Worm (Caenorhabditis elegans): ENCODE results near the gene gbh-2.

DNA sequence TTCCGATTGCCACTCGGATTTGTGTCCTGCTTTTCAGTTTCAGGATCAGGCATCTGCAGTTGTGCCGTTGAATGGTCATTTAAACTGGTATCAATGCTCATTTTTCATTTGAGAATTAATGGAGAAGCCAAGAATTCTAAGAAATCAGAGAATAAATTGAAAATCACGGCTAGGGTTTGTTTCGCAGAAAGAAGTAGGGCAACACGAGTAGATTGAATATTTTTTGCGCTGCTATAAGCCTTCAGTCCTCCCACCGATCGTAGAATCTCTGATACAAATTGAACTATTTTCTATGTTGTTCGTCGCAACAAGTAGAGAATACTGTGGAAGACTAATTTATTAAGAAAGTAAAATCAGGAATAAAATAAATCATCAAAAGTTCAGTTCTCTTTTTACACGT, 48.6 kb upstream of the gbh-2 start, which contains the start of gene acp-3:
- no peak for TF ChIP-seq med-1 (GFP tag; optimal IDR thresholded peaks at IDR 0.05; ENCODE audit: insufficient read depth)
- no peak for TF ChIP-seq cog-1 (tag; optimal IDR thresholded peaks at IDR 0.05)
- no peak for TF ChIP-seq flt-1 (GFP tag; IDR thresholded peaks at IDR 0.05)
- TF ChIP-seq klf-2 (GFP tag; conservative IDR thresholded peaks at IDR 0.05), result no peak
- TF ChIP-seq ref-1 (GFP tag; conservative IDR thresholded peaks at IDR 0.05), result no peak
- no peak for TF ChIP-seq T22C8.4 (GFP tag; IDR thresholded peaks at IDR 0.05)

Measured in whole organism, midembryonic.